Fruit fly (Drosophila melanogaster) whole organism, embryonic: ENCODE measurements around the gene CG7551.
A peak's percentile ranks its signal among the peaks of the same experiment; 100 is the strongest.

Source experiments
- Abd-B ChIP-seq: fragments of 200-800 bp; sonication (Bioruptor generic); optimal IDR thresholded peaks from 2 replicates; lab custom pipeline; 2018; ENCODE audit warnings: missing biosample characterization, mild to moderate bottlenecking, missing genetic modification characterization, moderate library complexity
- Atf3 ChIP-seq: fragments of 200-800 bp; sonication (Bioruptor generic); optimal IDR thresholded peaks from 3 replicates; lab custom pipeline; 2016; ENCODE audit warnings: missing biosample characterization, missing genetic modification characterization
- BtbVII ChIP-seq: fragments of 200-800 bp; sonication (Bioruptor generic); optimal IDR thresholded peaks from 3 replicates; lab custom pipeline; 2017; ENCODE audit warnings: missing biosample characterization, mild to moderate bottlenecking, missing genetic modification characterization
- CG10366 ChIP-seq: fragments of 200-800 bp; sonication (Bioruptor generic); IDR thresholded peaks from 2 replicates; pipeline ENCODE4 v1.3.6; 2022; ENCODE audit warnings: missing biosample characterization, missing genetic modification characterization
- CG11085 ChIP-seq: fragments of 200-800 bp; sonication (Bioruptor generic); IDR thresholded peaks from 2 replicates; pipeline ENCODE4 v1.3.6; 2022; ENCODE audit warnings: missing biosample characterization, missing genetic modification characterization
- CG12659 ChIP-seq: fragments of 200-800 bp; sonication (Bioruptor generic); optimal IDR thresholded peaks from 3 replicates; lab custom pipeline; 2017; ENCODE audit warnings: mild to moderate bottlenecking, missing biosample characterization, missing genetic modification reagents, missing genetic modification characterization
- CG12769 ChIP-seq: fragments of 200-800 bp; sonication (Bioruptor generic); optimal IDR thresholded peaks from 2 replicates; lab custom pipeline; 2019; ENCODE audit warnings: missing biosample characterization, mild to moderate bottlenecking, missing genetic modification characterization, moderate library complexity
- CG13424 ChIP-seq: fragments of 200-800 bp; sonication (Bioruptor generic); optimal IDR thresholded peaks from 2 replicates; lab custom pipeline; 2019; ENCODE audit warnings: missing biosample characterization, mild to moderate bottlenecking, missing genetic modification characterization, moderate library complexity
- CG14050 ChIP-seq: fragments of 200-800 bp; sonication (Bioruptor generic); IDR thresholded peaks from 3 replicates; pipeline ENCODE4 v1.3.6; 2022; ENCODE audit warnings: missing biosample characterization, missing genetic modification characterization
- CG1529 ChIP-seq: fragments of 200-800 bp; sonication (Bioruptor generic); optimal IDR thresholded peaks from 3 replicates; lab custom pipeline; 2018; ENCODE audit warnings: missing biosample characterization, missing genetic modification characterization
- CG16815 ChIP-seq: fragments of 200-800 bp; sonication (Bioruptor generic); optimal IDR thresholded peaks from 3 replicates; lab custom pipeline; 2017; ENCODE audit warnings: missing biosample characterization, mild to moderate bottlenecking, missing genetic modification characterization
- CG17802 ChIP-seq: fragments of 200-800 bp; sonication (Bioruptor generic); optimal IDR thresholded peaks from 2 replicates; lab custom pipeline; 2018; ENCODE audit warnings: missing biosample characterization, mild to moderate bottlenecking, missing genetic modification characterization, moderate library complexity
- CG1792 ChIP-seq: fragments of 200-800 bp; sonication (Bioruptor generic); optimal IDR thresholded peaks from 2 replicates; lab custom pipeline; 2016; ENCODE audit warnings: missing biosample characterization, missing genetic modification characterization
- CG18011 ChIP-seq: fragments of 200-800 bp; sonication (Bioruptor generic); optimal IDR thresholded peaks from 2 replicates; lab custom pipeline; 2017; ENCODE audit warnings: missing biosample characterization, missing genetic modification characterization, mild to moderate bottlenecking, moderate library complexity, missing genotype
- CG2889 ChIP-seq: fragments of 200-800 bp; sonication (Bioruptor generic); IDR thresholded peaks from 3 replicates; pipeline ENCODE4 v1.3.6; 2022; ENCODE audit warnings: missing biosample characterization, missing genetic modification characterization
- CG30020 ChIP-seq: fragments of 200-800 bp; optimal IDR thresholded peaks from 2 replicates; lab custom pipeline; 2019; ENCODE audit warnings: missing biosample characterization, mild to moderate bottlenecking, missing genetic modification characterization, moderate library complexity
- CG32772 ChIP-seq: fragments of 200-800 bp; sonication (Bioruptor generic); IDR thresholded peaks from 2 replicates; pipeline ENCODE4 v1.3.6; 2022; ENCODE audit warnings: missing biosample characterization, missing genetic modification characterization
- CG33213 ChIP-seq: fragments of 200-800 bp; sonication (Bioruptor generic); optimal IDR thresholded peaks from 3 replicates; lab custom pipeline; 2016; ENCODE audit warnings: missing biosample characterization, missing genetic modification characterization
- CG3726 ChIP-seq: fragments of 200-800 bp; sonication (Bioruptor generic); IDR thresholded peaks from 3 replicates; pipeline ENCODE4, ENCODE4 v1.3.6; 2022; ENCODE audit warnings: missing biosample characterization, missing genetic modification characterization
- CG4328 ChIP-seq: fragments of 200-800 bp; sonication (Bioruptor generic); optimal IDR thresholded peaks from 3 replicates; lab custom pipeline; 2017; ENCODE audit warnings: missing biosample characterization, missing genetic modification reagents, missing genetic modification characterization
- CG7987 ChIP-seq: fragments of 200-800 bp; sonication (Bioruptor generic); optimal IDR thresholded peaks from 2 replicates; lab custom pipeline; 2018; ENCODE audit warnings: missing biosample characterization, mild to moderate bottlenecking, missing genetic modification characterization, moderate library complexity
- CkIIα-i1 ChIP-seq: fragments of 200-800 bp; sonication (Bioruptor generic); IDR thresholded peaks from 2 replicates; pipeline ENCODE4 v1.3.6; 2022; ENCODE audit warnings: missing biosample characterization, missing genetic modification characterization
- Doc2 ChIP-seq: fragments of 200-800 bp; sonication (Bioruptor generic); IDR thresholded peaks from 2 replicates; pipeline ENCODE4 v1.3.6; 2022; ENCODE audit warnings: missing biosample characterization, missing genetic modification characterization
- Drgx ChIP-seq: fragments of 200-800 bp; sonication (Bioruptor generic); IDR thresholded peaks from 2 replicates; pipeline ENCODE4 v1.3.6; 2022; ENCODE audit warnings: missing biosample characterization, missing genetic modification characterization
- Eip74EF ChIP-seq, 2 experiments: fragments of 200-800 bp in 1 of 2; fragments of >200 bp in 1 of 2; sonication (Bioruptor generic) in 1 of 2; optimal IDR thresholded peaks; 2 replicates each; lab custom pipeline; 2017 to 2019; ENCODE audit warnings: missing biosample characterization in 2 of 2, missing genetic modification characterization in 2 of 2, mild to moderate bottlenecking in 1 of 2, moderate library complexity in 1 of 2
- GATAe ChIP-seq: fragments of 200-800 bp; sonication (Bioruptor generic); conservative IDR thresholded peaks from 2 replicates; pipeline ENCODE4 v1.3.6; 2022; ENCODE audit warnings: missing biosample characterization, missing genetic modification characterization
- Hand ChIP-seq: fragments of 200-800 bp; sonication (Bioruptor generic); optimal IDR thresholded peaks from 2 replicates; lab custom pipeline; 2017; ENCODE audit warnings: mild to moderate bottlenecking, missing biosample characterization, missing genetic modification reagents, missing genetic modification characterization
- Hmx ChIP-seq: fragments of 200-800 bp; sonication (Bioruptor generic); optimal IDR thresholded peaks from 2 replicates; lab custom pipeline; 2016; ENCODE audit warnings: missing biosample characterization, missing genetic modification characterization
- NFAT ChIP-seq: fragments of 200-800 bp; sonication (Bioruptor generic); IDR thresholded peaks from 2 replicates; pipeline ENCODE4 v1.3.6; 2022; ENCODE audit warnings: missing biosample characterization, missing genetic modification characterization
- Taf1 ChIP-seq: fragments of 200-800 bp; sonication (Bioruptor generic); IDR thresholded peaks from 2 replicates; pipeline ENCODE4 v1.3.6; 2022; ENCODE audit warnings: missing biosample characterization, missing genetic modification characterization
- YL-1 ChIP-seq: fragments of 200-800 bp; sonication (Bioruptor generic); optimal IDR thresholded peaks from 3 replicates; lab custom pipeline; 2017; ENCODE audit warnings: missing biosample characterization, mild to moderate bottlenecking, missing genetic modification characterization
- bbx ChIP-seq: fragments of 200-800 bp; sonication (Bioruptor generic); IDR thresholded peaks from 2 replicates; pipeline ENCODE4 v1.3.6; 2022; ENCODE audit warnings: missing biosample characterization, missing genetic modification characterization; ENCODE audit not compliant: partially characterized antibody
- chinmo ChIP-seq: fragments of 200-800 bp; sonication (Bioruptor generic); IDR thresholded peaks from 4 replicates; pipeline ENCODE4 v1.3.6; 2022; ENCODE audit warnings: missing biosample characterization, missing genetic modification characterization; ENCODE audit not compliant: partially characterized antibody
- da ChIP-seq: fragments of 200-800 bp; sonication (Bioruptor generic); optimal IDR thresholded peaks from 2 replicates; lab custom pipeline; 2016; ENCODE audit warnings: missing biosample characterization, missing genetic modification characterization
- dmrt99B ChIP-seq: fragments of 200-800 bp; sonication (Bioruptor generic); optimal IDR thresholded peaks from 2 replicates; lab custom pipeline; 2018; ENCODE audit warnings: missing biosample characterization, mild to moderate bottlenecking, missing genetic modification characterization, moderate library complexity
- esg ChIP-seq: fragments of 200-800 bp; sonication (Bioruptor generic); conservative IDR thresholded peaks from 2 replicates; pipeline ENCODE4 v1.3.6; 2022; ENCODE audit warnings: missing biosample characterization, missing genetic modification characterization
- gcm ChIP-seq: fragments of 200-800 bp; sonication (Bioruptor generic); optimal IDR thresholded peaks from 2 replicates; lab custom pipeline; 2019; ENCODE audit warnings: missing biosample characterization, mild to moderate bottlenecking, missing genetic modification characterization, moderate library complexity
- hbn ChIP-seq: fragments of 200-800 bp; sonication (Bioruptor generic); IDR thresholded peaks from 2 replicates; pipeline ENCODE4 v1.3.6; 2022; ENCODE audit warnings: missing biosample characterization, missing genetic modification characterization; ENCODE audit not compliant: partially characterized antibody
- ind ChIP-seq: fragments of 200-800 bp; sonication (Bioruptor generic); optimal IDR thresholded peaks from 3 replicates; lab custom pipeline; 2016; ENCODE audit warnings: missing biosample characterization, missing genetic modification characterization
- lab ChIP-seq: fragments of 200-800 bp; sonication (Bioruptor generic); optimal IDR thresholded peaks from 3 replicates; lab custom pipeline; 2017; ENCODE audit warnings: missing biosample characterization, missing genetic modification characterization, mild to moderate bottlenecking, moderate library complexity, missing genetic modification reagents
- mirr ChIP-seq: fragments of 200-800 bp; sonication (Bioruptor generic); optimal IDR thresholded peaks from 3 replicates; lab custom pipeline; 2018; ENCODE audit warnings: missing biosample characterization, mild to moderate bottlenecking, missing genetic modification characterization
- pros ChIP-seq: fragments of 200-800 bp; sonication (Bioruptor generic); optimal IDR thresholded peaks from 3 replicates; lab custom pipeline; 2019; ENCODE audit warnings: missing biosample characterization, mild to moderate bottlenecking, missing genetic modification characterization, moderate library complexity
- ranshi ChIP-seq: fragments of 200-800 bp; sonication (Bioruptor generic); IDR thresholded peaks from 2 replicates; pipeline ENCODE4 v1.3.6; 2022; ENCODE audit warnings: missing biosample characterization, missing genetic modification characterization
- sens-2 ChIP-seq: fragments of 200-800 bp; sonication (Bioruptor generic); IDR thresholded peaks from 2 replicates; pipeline ENCODE4 v1.3.6; 2022; ENCODE audit warnings: missing biosample characterization, missing genetic modification characterization
- tap ChIP-seq: fragments of 200-800 bp; optimal IDR thresholded peaks from 3 replicates; lab custom pipeline; 2019; ENCODE audit warnings: missing biosample characterization, mild to moderate bottlenecking, missing genetic modification characterization, moderate library complexity
- tll ChIP-seq, 2 experiments: fragments of 200-800 bp in 1 of 2; fragments of >200 bp in 1 of 2; sonication (Bioruptor generic) in 1 of 2; optimal IDR thresholded peaks; 2 replicates each; lab custom pipeline; 2017 to 2019; ENCODE audit warnings: missing biosample characterization in 2 of 2, missing genetic modification characterization in 2 of 2, mild to moderate bottlenecking in 1 of 2, moderate library complexity in 1 of 2
- wdn ChIP-seq: fragments of 200-800 bp; sonication (Bioruptor generic); IDR thresholded peaks from 2 replicates; pipeline ENCODE4 v1.3.6; 2022; ENCODE audit warnings: missing biosample characterization, missing genetic modification characterization
- zfh2 ChIP-seq: fragments of 200-800 bp; sonication (Bioruptor generic); optimal IDR thresholded peaks from 2 replicates; lab custom pipeline; 2016; ENCODE audit warnings: missing biosample characterization, missing genetic modification characterization

CG7551 gene

DNA sequence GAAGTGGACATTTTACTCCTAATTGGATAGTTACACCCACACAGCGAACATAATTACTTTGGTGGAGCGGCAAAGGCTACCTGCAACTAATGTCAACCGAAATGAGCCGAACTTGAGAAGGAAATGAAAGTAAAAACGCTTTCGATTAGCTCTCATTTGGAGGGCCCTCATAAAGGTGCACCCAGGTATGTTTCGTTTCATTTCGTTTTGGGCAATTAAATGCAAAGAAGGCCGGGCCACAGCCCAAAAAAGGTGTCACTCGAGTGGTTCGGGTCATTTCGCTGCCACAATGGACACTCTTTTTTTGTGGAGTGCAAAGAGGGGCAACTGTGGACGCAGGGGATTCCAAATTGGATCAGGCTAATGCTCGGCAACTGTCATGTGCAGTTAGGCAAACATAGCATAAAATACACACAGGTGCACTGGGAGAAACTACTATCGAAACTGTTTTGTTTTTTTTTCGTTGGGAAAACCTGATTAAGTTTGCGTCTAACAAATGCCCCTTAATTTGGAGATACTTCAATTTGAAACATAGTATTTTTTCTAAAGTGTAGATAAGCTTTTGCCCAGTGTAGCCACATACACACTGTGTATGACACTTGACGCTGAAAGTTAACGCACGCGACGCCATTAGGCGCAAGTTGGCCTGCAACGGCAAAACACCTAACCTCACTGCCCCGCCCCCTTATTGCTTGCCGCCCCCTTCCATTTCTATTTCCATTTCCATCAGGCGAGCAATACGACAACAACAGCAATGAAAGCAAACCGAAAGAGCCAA, 41.6 kb upstream of the CG7551 start (continued):
- TF ChIP-seq Doc2 (GFP tag; lab: Robert Waterston, UW) (peak; percentile 67), sens-2 (GFP tag; lab: Robert Waterston, UW) (peak; percentile 95), CG3726 (GFP tag; lab: Robert Waterston, UW) (peak; percentile 95), tap (tag; lab: Kevin White, UChicago) (peak; percentile 61), pros (GFP tag; lab: Kevin White, UChicago) (no peak), Hand (GFP tag; lab: Kevin White, UChicago) (no peak), ind (peak; percentile 78), CG11085 (GFP tag; lab: Robert Waterston, UW) (peak; percentile 63), CG10366 (GFP tag; lab: Robert Waterston, UW) (peak; percentile 93), CG2889 (peak; percentile 76; the same call in 2 of the 3 replicates), ranshi (GFP tag; lab: Robert Waterston, UW) (peak; percentile 94), Eip74EF (GFP tag; optimal IDR thresholded peaks at IDR 0.05; lab: Kevin White, UChicago) (peak in 1 of 2 experiments; percentile 48), CG18011 (no peak), mirr (peak; percentile 39), zfh2 (GFP tag; lab: Kevin White, UChicago) (no peak), bbx (no peak), wdn (GFP tag; lab: Robert Waterston, UW) (peak; percentile 65; the same call in 1 of the 2 replicates), CG14050 (GFP tag; lab: Robert Waterston, UW) (peak; percentile 76), CG12659 (GFP tag; lab: Kevin White, UChicago) (peak; percentile 10), Hmx (no peak), CG17802 (peak; percentile 80), da (peak; percentile 74), CG4328 (GFP tag; lab: Kevin White, UChicago) (peak; percentile 38), gcm (GFP tag; lab: Kevin White, UChicago) (peak; percentile 56), dmrt99B (tag; lab: Kevin White, UChicago) (peak; percentile 87), NFAT (GFP tag; lab: Robert Waterston, UW) (peak; percentile 57), esg (GFP tag; lab: Robert Waterston, UW) (peak; percentile 88), CG7987 (GFP tag; lab: Kevin White, UChicago) (no peak), Abd-B (peak; percentile 78), tll (GFP tag; optimal IDR thresholded peaks at IDR 0.05; lab: Kevin White, UChicago) (no peak), CG12769 (peak; percentile 73), CG30020 (tag; lab: Kevin White, UChicago) (peak; percentile 19), hbn (GFP tag; lab: Robert Waterston, UW) (no peak), Taf1 (peak; percentile 68), YL-1 (GFP tag; lab: Kevin White, UChicago) (no peak), Atf3 (GFP tag; lab: Kevin White, UChicago) (peak; percentile 74), CG1792 (GFP tag; lab: Kevin White, UChicago) (peak; percentile 85), GATAe (no peak), CG33213 (peak; percentile 86), CG1529 (GFP tag; lab: Kevin White, UChicago) (peak; percentile 80), BtbVII (GFP tag; lab: Kevin White, UChicago) (peak; percentile 7), CG32772 (GFP tag; lab: Robert Waterston, UW) (peak; percentile 96), CG13424 (tag; lab: Kevin White, UChicago) (peak; percentile 71), Drgx (peak; percentile 85), chinmo (GFP tag; lab: Robert Waterston, UW) (no peak), CG16815 (GFP tag; lab: Kevin White, UChicago) (peak; percentile 64), lab (GFP tag; lab: Kevin White, UChicago) (peak; percentile 71), CkIIα-i1 (peak; percentile 59; the same call in 1 of the 2 replicates)
